Worm (Caenorhabditis elegans): ENCODE data around the gene rpl-2.

Gene rpl-2

ce11 chrV:20517005-20517404, 37.5 kb downstream of the rpl-2 start:
- no peak for TF ChIP-seq him-1 (tag; optimal IDR thresholded peaks at IDR 0.05)
- no peak for TF ChIP-seq dao-5 (tag; optimal IDR thresholded peaks at IDR 0.05)
- no peak for TF ChIP-seq W03F9.2 (tag; optimal IDR thresholded peaks at IDR 0.05)

ce11 chrV:20518927-20519326, 39.4 kb downstream of the rpl-2 start, which contains the start of gene Y38H6C.25:
Gene Y38H6C.25 (plus strand): TSS chrV:20519227.
- TF ChIP-seq him-1 (tag; optimal IDR thresholded peaks at IDR 0.05) (no peak), W03F9.2 (tag; optimal IDR thresholded peaks at IDR 0.05) (no peak), dao-5 (tag; optimal IDR thresholded peaks at IDR 0.05) (no peak)

ce11 chrV:20522219-20522618, 42.7 kb downstream of the rpl-2 start, which contains the start of the genes Y38H6C.9 and fbxa-150:
Gene Y38H6C.9 (minus strand): TSS chrV:20522270.
Gene fbxa-150 (plus strand): TSS chrV:20522598.
- no peak for TF ChIP-seq him-1 (tag; optimal IDR thresholded peaks at IDR 0.05)
- TF ChIP-seq dao-5 (tag; optimal IDR thresholded peaks at IDR 0.05), result no peak

- TF ChIP-seq dao-5 (tag; optimal IDR thresholded peaks at IDR 0.05) (no peak), him-1 (tag; optimal IDR thresholded peaks at IDR 0.05) (no peak), W03F9.2 (tag; optimal IDR thresholded peaks at IDR 0.05) (no peak)
Measured at ce11 chrV:20525816-20526459, 46.4 kb downstream of the rpl-2 start, which contains the start of the genes srh-166 and Y38H6C.24. Gene srh-166 (minus strand): TSS chrV:20525866. Gene Y38H6C.24 (plus strand): TSS chrV:20526435.

ce11 chrV:20527493-20527892, 48.0 kb downstream of the rpl-2 start, which contains the start of gene Y38H6C.13:
Gene Y38H6C.13 (plus strand): TSS chrV:20527793.
- TF ChIP-seq W03F9.2 (tag; optimal IDR thresholded peaks at IDR 0.05) (no peak), him-1 (tag; optimal IDR thresholded peaks at IDR 0.05) (no peak), dao-5 (tag; optimal IDR thresholded peaks at IDR 0.05) (no peak)
